Worm (Caenorhabditis elegans) whole organism, mixed stage, embryonic: ENCODE results near the gene ads-1.

Experiments used
- blmp-1 ChIP-seq: fragments of 150-350 bp; optimal IDR thresholded peaks from 2 replicates; lab custom pipeline; 2014; ENCODE audit warnings: missing biosample characterization, missing genetic modification characterization
- ces-1 ChIP-seq: fragments of 150-350 bp; optimal IDR thresholded peaks from 2 replicates; lab custom pipeline; 2014; ENCODE audit warnings: missing biosample characterization, missing genetic modification reagents, missing genetic modification characterization
- elt-1 ChIP-seq: sonication (generic microtip); optimal IDR thresholded peaks from 2 replicates; lab custom pipeline; 2017; ENCODE audit warnings: missing genetic modification characterization, mild to moderate bottlenecking, missing compliant biosample characterization, antibody characterized with exemption, moderate library complexity, borderline replicate concordance; ENCODE audit not compliant: insufficient read depth
- elt-3 ChIP-seq: fragments of 150-350 bp; optimal IDR thresholded peaks from 2 replicates; lab custom pipeline; 2014; ENCODE audit warnings: missing biosample characterization, missing genetic modification characterization
- lsy-2 ChIP-seq: fragments of 150-350 bp; optimal IDR thresholded peaks from 2 replicates; lab custom pipeline; 2014; ENCODE audit warnings: missing biosample characterization, missing genetic modification characterization
- mab-5 ChIP-seq: fragments of 150-350 bp; optimal IDR thresholded peaks from 2 replicates; lab custom pipeline; 2014; ENCODE audit warnings: missing biosample characterization, missing genetic modification characterization
- mls-2 ChIP-seq: sonication (generic microtip); optimal IDR thresholded peaks from 2 replicates; lab custom pipeline; 2016; ENCODE audit warnings: mild to moderate bottlenecking, missing genetic modification characterization, moderate library complexity, missing compliant biosample characterization
- nhr-76 ChIP-seq: sonication (generic microtip); optimal IDR thresholded peaks from 2 replicates; lab custom pipeline; 2017; ENCODE audit warnings: missing biosample characterization, missing genetic modification characterization
- unc-39 ChIP-seq: fragments of 150-350 bp; optimal IDR thresholded peaks from 2 replicates; lab custom pipeline; 2014; ENCODE audit warnings: missing biosample characterization, missing genetic modification characterization
- zip-8 ChIP-seq: fragments of 150-350 bp; optimal IDR thresholded peaks from 2 replicates; lab custom pipeline; 2014; ENCODE audit warnings: missing biosample characterization, missing genetic modification characterization
- ztf-11 ChIP-seq: fragments of 150-350 bp; optimal IDR thresholded peaks from 2 replicates; lab custom pipeline; 2014; ENCODE audit warnings: missing biosample characterization, missing genetic modification characterization

DNA sequence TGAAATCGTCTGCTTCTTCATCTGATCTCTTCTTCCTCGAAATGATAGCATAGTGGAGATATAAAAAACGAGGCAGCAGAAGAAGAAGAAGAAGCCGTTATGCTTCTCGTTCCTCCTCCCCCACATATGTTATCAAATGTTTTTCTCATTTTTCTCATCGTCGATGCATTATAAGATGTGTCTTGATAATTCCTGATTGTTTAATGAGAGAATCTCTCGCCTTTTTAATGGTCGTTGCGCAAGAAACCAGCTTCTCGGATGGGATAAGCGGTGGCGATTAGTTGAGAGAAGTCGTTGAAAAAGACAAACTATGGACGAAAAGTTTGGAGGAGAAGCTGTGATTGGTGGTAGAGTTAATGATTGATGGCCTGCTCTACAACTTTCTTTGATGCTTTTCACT is 3.8 kb downstream of the ads-1 start, which contains the start of gene Y50D7A.13:
- TF ChIP-seq ztf-11 (tag; lab: Kevin White, UChicago), result no peak
- no peak for TF ChIP-seq lsy-2
- no peak for TF ChIP-seq nhr-76 (tag; lab: Kevin White, UChicago)
- TF ChIP-seq elt-3, result no peak
- no peak for TF ChIP-seq unc-39
- TF ChIP-seq ces-1 (GFP tag; lab: Kevin White, UChicago), result no peak
- TF ChIP-seq blmp-1 (tag; lab: Kevin White, UChicago), result no peak
- TF ChIP-seq mab-5 (tag; lab: Kevin White, UChicago), result no peak
- TF ChIP-seq elt-1 (tag; lab: Kevin White, UChicago), result no peak
- TF ChIP-seq zip-8 (tag; lab: Kevin White, UChicago), result no peak
- no peak for TF ChIP-seq mls-2 (tag; lab: Kevin White, UChicago)
